Fruit fly (Drosophila melanogaster): ENCODE results near the gene CG5355.

Gene CG5355

dm6 chr2L:10375464-10376236, 37.6 kb downstream of the CG5355 start, which contains the start of the genes CG33303 and dpr19 (continued):
- TF ChIP-seq Eip93F (GFP tag; optimal IDR thresholded peaks at IDR 0.05) (no peak), Sox15 (GFP tag; optimal IDR thresholded peaks at IDR 0.05) (no peak), CG3919 (GFP tag; optimal IDR thresholded peaks at IDR 0.05) (no peak), fkh (GFP tag; optimal IDR thresholded peaks at IDR 0.05) (no peak), CG34406 (GFP tag; optimal IDR thresholded peaks at IDR 0.05) (peak; percentile 51)

- TF ChIP-seq Hr4 (GFP tag; optimal IDR thresholded peaks at IDR 0.05) (peak; percentile 9), CG6854 (GFP tag; optimal IDR thresholded peaks at IDR 0.05) (no peak)
Measured at dm6 chr2L:10373605-10374269, 39.5 kb downstream of the CG5355 start, which contains the start of gene rho-5. Gene rho-5, minus strand, starts transcription at chr2L:10373900.

- no peak for TF ChIP-seq vri (GFP tag; optimal IDR thresholded peaks at IDR 0.05)
- TF ChIP-seq fd59A (GFP tag; optimal IDR thresholded peaks at IDR 0.05), result no peak
- peak; percentile 8 for TF ChIP-seq Eip78C (GFP tag)
- TF ChIP-seq acj6 (GFP tag; optimal IDR thresholded peaks at IDR 0.05), result no peak
Measured at dm6 chr2L:10372297-10372696, 41.0 kb downstream of the CG5355 start.

- TF ChIP-seq CG8119 (GFP tag; IDR thresholded peaks at IDR 0.05) (peak; percentile 55), Eip78C (GFP tag) (peak; percentile 63), ss (GFP tag; optimal IDR thresholded peaks at IDR 0.05) (no peak), Ets96B (tag; optimal IDR thresholded peaks at IDR 0.05) (peak; percentile 6), cyc (GFP tag; optimal IDR thresholded peaks at IDR 0.05) (peak; percentile 1), CG6854 (GFP tag; optimal IDR thresholded peaks at IDR 0.05) (no peak), acj6 (GFP tag; optimal IDR thresholded peaks at IDR 0.05) (no peak), CG3032 (tag; optimal IDR thresholded peaks at IDR 0.05) (peak; percentile 47), Sox102F (GFP tag; optimal IDR thresholded peaks at IDR 0.05) (no peak), CG10631 (GFP tag; optimal IDR thresholded peaks at IDR 0.05) (no peak)
Measured at dm6 chr2L:10366525-10366924, 46.7 kb downstream of the CG5355 start, which contains the start of gene CG5056. Gene CG5056, plus strand, starts transcription at chr2L:10366692.

dm6 chr2L:10364229-10364628, 49.0 kb downstream of the CG5355 start, which contains the start of gene lft:
Gene lft, plus strand, starts transcription at chr2L:10364471.
- TF ChIP-seq CG3919 (GFP tag; optimal IDR thresholded peaks at IDR 0.05), result no peak
- no peak for TF ChIP-seq CG34406 (GFP tag; optimal IDR thresholded peaks at IDR 0.05)
- peak in 1 of 2 experiments; percentile 32 for TF ChIP-seq ss (GFP tag; optimal IDR thresholded peaks at IDR 0.05)
- TF ChIP-seq Sox102F (GFP tag; optimal IDR thresholded peaks at IDR 0.05), result no peak
- TF ChIP-seq CG11762 (GFP tag; optimal IDR thresholded peaks at IDR 0.05; ENCODE audit: insufficient read depth), result no peak
- TF ChIP-seq achi (GFP tag; optimal IDR thresholded peaks at IDR 0.05), result no peak
- no peak for TF ChIP-seq CG10669 (GFP tag; optimal IDR thresholded peaks at IDR 0.05)
- peak; percentile 53 for TF ChIP-seq CG8319 (GFP tag; optimal IDR thresholded peaks at IDR 0.05)
- TF ChIP-seq esn (GFP tag; optimal IDR thresholded peaks at IDR 0.05), result no peak
- peak; percentile 51 for TF ChIP-seq dsx (GFP tag; optimal IDR thresholded peaks at IDR 0.05; ENCODE audit: poor library complexity, severe bottlenecking)
- no peak for TF ChIP-seq Smox (GFP tag; optimal IDR thresholded peaks at IDR 0.05)
- peak; percentile 42 for TF ChIP-seq Eip78C (GFP tag)

dm6 chr2L:10362408-10363067, 50.7 kb downstream of the CG5355 start, which contains the start of the genes Cand1 and pim:
Gene Cand1, minus strand, starts transcription at chr2L:10362707.
Gene pim, plus strand, starts transcription at chr2L:10362989.
- TF ChIP-seq CG3032 (tag; optimal IDR thresholded peaks at IDR 0.05) (peak; percentile 16), pdm3 (GFP tag; optimal IDR thresholded peaks at IDR 0.05) (no peak), Blimp-1 (GFP tag; optimal IDR thresholded peaks at IDR 0.05) (no peak), Sox14 (GFP tag; optimal IDR thresholded peaks at IDR 0.05) (no peak)
